Worm (Caenorhabditis elegans): Measurements from ENCODE around the gene unc-130.

DNA sequence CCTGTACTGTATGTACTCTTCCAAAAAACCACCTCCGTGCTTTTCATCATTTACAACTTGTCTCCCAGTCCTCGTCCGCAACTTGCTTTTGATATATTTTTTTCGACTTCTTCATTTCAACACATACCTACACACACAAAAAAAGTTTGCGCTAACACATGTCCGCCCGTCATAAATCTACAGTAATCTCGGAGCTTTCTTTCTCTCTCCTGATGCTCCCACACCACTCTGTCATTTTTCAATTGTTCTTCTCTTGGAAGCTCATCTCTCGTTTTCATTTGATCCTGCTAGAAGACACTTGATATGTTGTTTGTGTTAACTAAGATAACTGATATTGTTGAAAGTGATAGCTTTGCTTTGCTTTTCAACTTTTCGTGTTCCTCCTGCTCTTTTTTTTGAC lies 589 bp upstream of the unc-130 start:
- no peak for TF ChIP-seq him-1 (tag; optimal IDR thresholded peaks at IDR 0.05)
- no peak for TF ChIP-seq dao-5 (tag; optimal IDR thresholded peaks at IDR 0.05)
- TF ChIP-seq W03F9.2 (tag; optimal IDR thresholded peaks at IDR 0.05), result no peak
